Fruit fly (Drosophila melanogaster): ENCODE data around the gene Tim9a.

Tim9a gene

DNA sequence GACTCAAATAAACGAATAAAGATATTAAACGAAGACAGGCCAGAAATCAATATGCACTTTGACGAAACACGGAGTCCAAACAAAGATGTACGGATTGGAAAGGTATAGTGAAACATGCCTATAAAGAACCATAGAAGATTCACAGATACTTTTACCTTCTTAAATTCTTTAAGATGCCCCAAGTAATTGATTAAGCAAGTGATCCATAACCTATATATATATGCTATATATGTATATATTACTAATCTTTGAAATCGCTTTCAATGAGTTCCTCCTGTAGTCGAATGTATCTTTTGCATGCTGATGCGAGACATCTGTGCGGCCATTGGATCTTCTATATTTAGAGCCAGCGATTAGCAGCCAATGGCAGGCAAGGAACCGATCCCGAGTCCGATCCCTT, 16.9 kb upstream of the Tim9a start, which contains the start of gene dmrt11E (continued):
- TF ChIP-seq corto (GFP tag; optimal IDR thresholded peaks at IDR 0.05) (no peak), ems (GFP tag; optimal IDR thresholded peaks at IDR 0.05) (no peak), lab (GFP tag; optimal IDR thresholded peaks at IDR 0.05) (no peak), CG16813 (GFP tag; IDR thresholded peaks at IDR 0.05; ENCODE audit: partially characterized antibody) (no peak), fd102C (GFP tag; optimal IDR thresholded peaks at IDR 0.05) (peak; percentile 45), CG7786 (GFP tag; optimal IDR thresholded peaks at IDR 0.05) (no peak), CG8290 (GFP tag; optimal IDR thresholded peaks at IDR 0.05) (peak; percentile 22), CG8290 (tag; optimal IDR thresholded peaks at IDR 0.05) (no peak), CG13296 (GFP tag; optimal IDR thresholded peaks at IDR 0.05) (no peak), tx (GFP tag; optimal IDR thresholded peaks at IDR 0.05) (no peak), abd-A (tag; optimal IDR thresholded peaks at IDR 0.05) (no peak), CG14667 (GFP tag; IDR thresholded peaks at IDR 0.05) (peak; percentile 60), CG12942 (GFP tag; optimal IDR thresholded peaks at IDR 0.05) (no peak), oc (tag; optimal IDR thresholded peaks at IDR 0.05) (peak; percentile 62), sens-2 (GFP tag; IDR thresholded peaks at IDR 0.05) (0 out of 2 replicates have a peak, but pooled peaks have one; percentile 8), CG1647 (GFP tag; optimal IDR thresholded peaks at IDR 0.05) (no peak), CG7357 (GFP tag; IDR thresholded peaks at IDR 0.05) (peak; percentile 41; the same call in 1 of the 3 replicates), her (GFP tag; optimal IDR thresholded peaks at IDR 0.05) (no peak), nerfin-1 (tag; optimal IDR thresholded peaks at IDR 0.05) (peak; percentile 54), CHES-1-like (GFP tag; optimal IDR thresholded peaks at IDR 0.05) (no peak), CG2199 (GFP tag; IDR thresholded peaks at IDR 0.05) (0 out of 3 replicates have a peak, but pooled peaks have one; percentile 54), CG15514 (GFP tag; optimal IDR thresholded peaks at IDR 0.05) (no peak), HLHmδ (GFP tag; optimal IDR thresholded peaks at IDR 0.05) (no peak), CG2129 (GFP tag; IDR thresholded peaks at IDR 0.05; ENCODE audit: partially characterized antibody) (no peak), CG6791 (GFP tag; IDR thresholded peaks at IDR 0.05; ENCODE audit: partially characterized antibody) (no peak), esg (GFP tag; conservative IDR thresholded peaks at IDR 0.05) (peak; percentile 45), chn (GFP tag; optimal IDR thresholded peaks at IDR 0.05) (no peak), Hey (tag; optimal IDR thresholded peaks at IDR 0.05) (no peak), klu (GFP tag; IDR thresholded peaks at IDR 0.05) (no peak), jigr1 (GFP tag; IDR thresholded peaks at IDR 0.05) (no peak), CG12769 (tag; optimal IDR thresholded peaks at IDR 0.05) (no peak), Doc2 (GFP tag; IDR thresholded peaks at IDR 0.05) (no peak), Adf1 (GFP tag; IDR thresholded peaks at IDR 0.05) (no peak), CG12236 (GFP tag; optimal IDR thresholded peaks at IDR 0.05) (no peak), CG4360 (GFP tag; IDR thresholded peaks at IDR 0.05) (no peak), CG17385 (GFP tag; optimal IDR thresholded peaks at IDR 0.05) (peak; percentile 43), D19A (tag; optimal IDR thresholded peaks at IDR 0.05) (peak; percentile 77), rib (GFP tag; IDR thresholded peaks at IDR 0.05) (no peak), dysf (GFP tag; IDR thresholded peaks at IDR 0.05) (peak; percentile 64), CG8924 (tag; optimal IDR thresholded peaks at IDR 0.05) (peak; percentile 80), Sin3A (optimal IDR thresholded peaks at IDR 0.05) (no peak), sc (optimal IDR thresholded peaks at IDR 0.05) (no peak), sc (GFP tag; optimal IDR thresholded peaks at IDR 0.05) (peak; percentile 48), CG10565 (GFP tag; optimal IDR thresholded peaks at IDR 0.05) (no peak), CG31224 (GFP tag; IDR thresholded peaks at IDR 0.05) (no peak), C15 (GFP tag; IDR thresholded peaks at IDR 0.05) (no peak), vvl (GFP tag; IDR thresholded peaks at IDR 0.05) (peak; percentile 88), CG16815 (GFP tag; optimal IDR thresholded peaks at IDR 0.05) (peak; percentile 51), CG8944 (GFP tag; optimal IDR thresholded peaks at IDR 0.05) (no peak), CG10321 (GFP tag; IDR thresholded peaks at IDR 0.05) (no peak), crp (GFP tag; optimal IDR thresholded peaks at IDR 0.05) (no peak), br (optimal IDR thresholded peaks at IDR 0.05) (no peak), Antp (GFP tag; optimal IDR thresholded peaks at IDR 0.05) (no peak)
